Fruit fly (Drosophila melanogaster) whole organism: ENCODE results near the gene CG42359.

Experiments used
- CG8478 ChIP-seq: fragments of >200 bp; optimal IDR thresholded peaks from 2 replicates; lab custom pipeline; 2018; ENCODE audit warnings: inconsistent platforms
- Dll ChIP-seq: fragments of >200 bp; optimal IDR thresholded peaks from 2 replicates; lab custom pipeline; 2017
- EcR ChIP-seq, 2 experiments: fragments of >200 bp; optimal IDR thresholded peaks; 2 replicates each; lab custom pipeline; 2017; ENCODE audit warnings: missing biosample characterization in 2 of 2, missing genetic modification characterization in 2 of 2, missing genetic modification reagents in 2 of 2
- pan ChIP-seq: fragments of >200 bp; optimal IDR thresholded peaks from 2 replicates; lab custom pipeline; 2017
- psq ChIP-seq: fragments of >200 bp; optimal IDR thresholded peaks from 2 replicates; lab custom pipeline; 2017
- usp ChIP-seq: fragments of >200 bp; optimal IDR thresholded peaks from 2 replicates; lab custom pipeline; 2017; ENCODE audit warnings: missing biosample characterization, missing genetic modification characterization, mixed read lengths

CG42359 gene

DNA sequence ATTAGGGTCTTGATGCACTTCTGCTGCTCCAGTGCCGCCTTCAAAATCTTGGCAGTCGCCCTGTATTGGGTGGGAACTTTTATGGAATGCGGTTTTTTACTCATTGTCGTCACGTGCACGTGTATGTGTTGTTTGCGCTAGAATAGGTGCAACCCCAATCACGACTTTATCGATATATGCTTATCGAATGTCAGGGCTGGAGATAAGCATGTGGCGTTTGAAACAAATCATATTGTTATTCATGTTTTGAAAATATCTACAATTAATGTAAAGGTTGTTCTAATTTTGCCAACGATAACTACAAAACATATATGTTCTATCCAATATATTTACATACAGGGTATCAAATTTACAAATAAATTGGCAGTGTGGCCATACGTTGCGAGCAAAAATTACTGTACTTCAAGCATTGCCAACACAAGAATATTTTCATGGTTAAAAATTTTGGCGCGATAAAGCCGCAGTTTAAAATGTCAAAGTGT is at the start of gene CG42359, which contains the start of gene Nsun5:
Gene CG42359 (minus strand): TSS at position 166 of the 482 bp plus-strand sequence.
Gene Nsun5 (minus strand): TSS at position 166 of the 482 bp plus-strand sequence.
- TF ChIP-seq pan (lab: Kevin White, UChicago) (peak; percentile 60), EcR (GFP tag; optimal IDR thresholded peaks at IDR 0.05; lab: Kevin White, UChicago) (no peak)

DNA sequence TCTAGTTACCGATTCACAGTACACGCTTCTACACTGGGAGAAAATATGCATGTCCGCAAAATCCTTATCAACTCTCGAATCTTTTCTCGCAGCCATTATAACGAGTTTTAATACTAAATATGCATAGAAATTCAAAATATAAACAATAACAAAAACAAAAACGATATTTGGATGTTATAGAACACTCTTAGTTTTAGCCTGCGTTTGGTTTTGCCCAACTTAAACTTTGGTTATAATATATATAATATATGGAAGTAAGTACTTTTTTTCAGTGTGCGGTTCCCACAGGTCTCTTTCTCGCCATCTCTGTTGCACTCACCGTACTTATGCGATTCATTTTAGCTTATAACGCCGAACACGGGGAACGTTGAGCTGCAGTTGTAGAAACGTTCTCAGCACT is 49.7 kb upstream of the CG42359 start, which contains the start of gene cry:
Gene cry (plus strand): TSS at position 377 of the 400 bp plus-strand sequence.
- TF ChIP-seq EcR (GFP tag; optimal IDR thresholded peaks at IDR 0.05; lab: Kevin White, UChicago) (no peak), CG8478 (no peak), usp (GFP tag; lab: Kevin White, UChicago) (no peak), psq (lab: Kevin White, UChicago) (no peak), pan (lab: Kevin White, UChicago) (no peak), Dll (lab: Kevin White, UChicago) (no peak)

DNA sequence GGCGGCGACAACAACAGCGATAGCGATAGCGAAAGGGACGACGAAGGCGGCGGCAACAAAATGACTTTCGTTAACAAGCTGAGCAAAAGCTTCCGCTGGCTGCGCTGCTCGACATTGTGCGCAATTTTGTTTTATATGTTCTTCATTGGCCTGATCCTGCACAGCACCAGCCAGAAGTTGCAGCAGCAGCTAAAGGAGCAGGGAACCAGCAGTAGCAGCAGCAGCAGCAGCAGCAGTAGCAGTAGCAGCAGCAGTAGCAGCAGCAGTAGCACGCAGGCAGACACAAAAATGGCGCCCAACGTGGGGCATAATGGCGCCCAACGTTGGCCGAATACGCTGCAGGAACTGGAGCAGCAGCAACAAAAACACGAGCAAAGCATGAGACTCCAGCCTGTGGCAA is 27.9 kb upstream of the CG42359 start:
- no peak for TF ChIP-seq psq (lab: Kevin White, UChicago)
- TF ChIP-seq CG8478, result no peak
- TF ChIP-seq pan (lab: Kevin White, UChicago), result no peak
- TF ChIP-seq usp (GFP tag; lab: Kevin White, UChicago), result no peak
- no peak for TF ChIP-seq Dll (lab: Kevin White, UChicago)
- no peak for TF ChIP-seq EcR (GFP tag; optimal IDR thresholded peaks at IDR 0.05; lab: Kevin White, UChicago)

DNA sequence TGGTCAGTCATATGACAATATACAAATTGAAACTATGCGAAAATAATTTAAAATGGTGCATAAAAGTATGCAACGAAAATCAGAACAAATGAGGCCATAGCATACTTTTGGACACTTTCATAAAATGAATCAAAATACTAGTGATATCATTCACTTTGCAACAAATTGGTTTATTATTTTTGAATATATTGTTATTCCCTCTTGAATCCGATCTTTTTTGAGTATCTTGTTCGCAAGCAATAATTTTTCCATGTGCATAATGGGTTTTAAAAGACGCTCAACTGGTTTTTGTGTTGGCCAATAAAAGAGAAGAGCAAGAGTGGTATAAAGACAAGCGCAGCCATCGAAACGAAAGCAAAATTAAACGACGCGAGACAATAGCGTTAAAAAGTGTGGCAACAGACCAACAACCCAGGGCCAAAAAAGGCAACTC is 25.6 kb upstream of the CG42359 start:
- no peak for TF ChIP-seq Dll (lab: Kevin White, UChicago)
- no peak for TF ChIP-seq psq (lab: Kevin White, UChicago)
- no peak for TF ChIP-seq CG8478
- TF ChIP-seq usp (GFP tag; lab: Kevin White, UChicago), result no peak

DNA sequence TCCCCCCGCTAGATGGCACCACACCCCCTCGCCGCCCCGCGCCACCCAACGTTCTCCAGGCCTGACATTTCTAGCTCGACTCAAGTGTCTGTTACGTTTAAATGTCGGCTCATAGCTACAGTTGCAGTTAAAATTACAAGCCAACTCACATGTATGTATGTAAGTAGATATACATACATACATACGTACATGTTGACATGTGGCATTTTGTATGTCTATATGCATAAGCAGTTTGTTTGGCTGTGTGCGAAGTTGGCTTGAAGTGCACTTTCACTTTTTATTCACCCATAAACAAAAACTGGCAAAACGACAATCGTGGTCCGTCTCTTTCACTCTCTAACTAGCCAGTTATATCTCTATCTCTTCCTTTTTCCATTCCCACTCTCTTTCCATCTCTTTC is 20.7 kb upstream of the CG42359 start:
- TF ChIP-seq EcR (GFP tag; optimal IDR thresholded peaks at IDR 0.05; lab: Kevin White, UChicago) (no peak), CG8478 (no peak), pan (lab: Kevin White, UChicago) (no peak), Dll (lab: Kevin White, UChicago) (no peak), usp (GFP tag; lab: Kevin White, UChicago) (no peak), psq (lab: Kevin White, UChicago) (no peak)

DNA sequence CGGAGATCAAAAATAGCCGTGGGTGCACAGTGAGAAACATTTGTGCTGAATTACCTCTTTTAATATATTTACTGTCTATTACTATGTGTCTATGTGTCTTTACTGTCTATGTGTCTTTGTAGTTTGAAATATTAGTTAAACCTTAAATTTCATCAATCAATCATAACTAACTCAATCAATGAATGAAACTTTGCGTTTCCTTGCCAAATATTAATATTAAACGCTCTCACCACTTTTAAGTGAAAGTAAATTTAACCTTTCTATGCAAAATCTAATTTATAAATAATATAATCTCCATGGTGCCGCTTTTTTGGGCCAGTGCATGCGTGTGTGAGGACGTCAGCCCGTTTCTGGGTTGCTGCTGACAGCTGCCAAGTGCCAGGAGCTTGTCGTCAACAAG is 19.1 kb upstream of the CG42359 start:
- no peak for TF ChIP-seq usp (GFP tag; lab: Kevin White, UChicago)
- no peak for TF ChIP-seq pan (lab: Kevin White, UChicago)
- no peak for TF ChIP-seq EcR (GFP tag; optimal IDR thresholded peaks at IDR 0.05; lab: Kevin White, UChicago)
- TF ChIP-seq CG8478, result no peak
- no peak for TF ChIP-seq Dll (lab: Kevin White, UChicago)
- TF ChIP-seq psq (lab: Kevin White, UChicago), result no peak

DNA sequence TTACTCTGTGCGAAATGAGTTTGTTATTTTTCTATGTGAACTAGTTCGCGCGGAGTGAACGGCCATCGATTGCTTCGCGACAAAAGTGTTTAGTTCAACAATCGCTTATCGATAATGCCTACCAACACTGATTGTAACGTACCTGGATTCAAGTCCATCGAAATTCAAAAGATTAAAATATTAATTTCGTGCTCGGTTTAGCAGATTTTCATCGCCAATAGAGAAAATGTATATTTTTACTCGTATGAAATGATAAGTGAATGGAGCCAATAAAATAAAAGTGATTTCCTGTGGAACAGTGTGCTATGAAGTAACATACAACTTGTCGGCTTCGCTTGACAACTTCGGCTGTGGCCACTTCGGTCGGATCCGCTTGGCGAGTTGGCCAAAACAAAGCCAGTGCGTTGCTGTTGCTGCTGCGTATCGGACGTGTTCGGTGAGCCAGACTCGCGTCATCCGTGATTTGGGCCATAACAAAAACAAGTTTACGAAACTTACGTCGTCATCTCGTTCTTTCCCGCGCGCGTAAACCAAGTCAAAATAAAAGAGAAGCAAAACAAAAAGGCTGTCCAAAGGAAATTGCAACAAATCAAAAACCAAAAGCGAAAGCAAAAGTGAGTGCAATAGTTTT is 18.3 kb upstream of the CG42359 start, which contains the start of the genes CG5555 and myd:
Gene CG5555 (minus strand): TSS at position 276 of the 631 bp plus-strand sequence.
Gene myd (plus strand): TSS at position 397 of the 631 bp plus-strand sequence.
- TF ChIP-seq usp (GFP tag; lab: Kevin White, UChicago), result no peak
- TF ChIP-seq Dll (lab: Kevin White, UChicago), result no peak
- no peak for TF ChIP-seq psq (lab: Kevin White, UChicago)
- no peak for TF ChIP-seq EcR (GFP tag; optimal IDR thresholded peaks at IDR 0.05; lab: Kevin White, UChicago)
- TF ChIP-seq CG8478, result no peak
- TF ChIP-seq pan (lab: Kevin White, UChicago), result no peak

DNA sequence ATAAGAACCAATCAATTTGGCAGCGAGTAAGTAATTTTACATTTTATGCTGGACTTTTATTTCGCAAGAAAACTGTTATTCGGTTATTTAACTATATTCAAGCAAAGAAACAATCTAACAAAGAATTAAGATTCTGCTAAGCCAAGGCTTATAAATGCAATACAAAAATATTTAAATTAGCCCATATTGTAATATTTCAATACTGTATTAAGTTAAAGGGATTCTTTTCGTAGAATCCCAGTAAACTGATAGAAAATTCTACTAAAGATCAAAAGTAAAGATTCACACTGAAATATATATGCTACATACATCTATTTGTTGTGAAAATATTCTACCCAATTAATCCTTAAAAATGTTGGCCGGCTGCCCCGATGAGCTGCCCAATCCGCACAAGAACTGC is 14.6 kb upstream of the CG42359 start, which contains the start of gene CG14282:
Gene CG14282 (plus strand): TSS at position 301 of the 400 bp plus-strand sequence.
- TF ChIP-seq Dll (lab: Kevin White, UChicago), result no peak
- TF ChIP-seq pan (lab: Kevin White, UChicago), result no peak
- TF ChIP-seq psq (lab: Kevin White, UChicago), result no peak
- TF ChIP-seq CG8478, result no peak
- no peak for TF ChIP-seq EcR (GFP tag; optimal IDR thresholded peaks at IDR 0.05; lab: Kevin White, UChicago)
- TF ChIP-seq usp (GFP tag; lab: Kevin White, UChicago), result no peak

DNA sequence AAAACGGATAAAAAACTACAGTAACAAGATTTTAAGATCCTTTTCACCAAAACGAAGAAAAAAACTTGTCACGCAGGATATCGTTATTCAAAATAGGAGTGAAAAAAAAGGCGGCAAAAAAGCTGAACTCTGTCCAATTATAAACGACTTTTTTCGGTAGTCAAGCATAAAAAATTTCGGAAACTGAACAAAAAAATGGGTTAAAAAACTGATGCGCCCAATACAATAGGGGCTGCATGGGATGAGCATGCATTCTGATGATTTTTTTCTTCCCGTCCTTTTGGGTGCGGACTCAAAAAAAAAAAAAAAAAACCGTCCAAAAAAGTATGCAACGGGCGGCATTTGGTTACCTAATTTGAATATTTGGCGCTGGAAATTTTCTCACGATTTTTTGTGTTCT is 12.4 kb upstream of the CG42359 start:
- TF ChIP-seq Dll (lab: Kevin White, UChicago) (no peak), pan (lab: Kevin White, UChicago) (no peak), usp (GFP tag; lab: Kevin White, UChicago) (no peak), EcR (GFP tag; optimal IDR thresholded peaks at IDR 0.05; lab: Kevin White, UChicago) (no peak), CG8478 (no peak), psq (lab: Kevin White, UChicago) (no peak)

DNA sequence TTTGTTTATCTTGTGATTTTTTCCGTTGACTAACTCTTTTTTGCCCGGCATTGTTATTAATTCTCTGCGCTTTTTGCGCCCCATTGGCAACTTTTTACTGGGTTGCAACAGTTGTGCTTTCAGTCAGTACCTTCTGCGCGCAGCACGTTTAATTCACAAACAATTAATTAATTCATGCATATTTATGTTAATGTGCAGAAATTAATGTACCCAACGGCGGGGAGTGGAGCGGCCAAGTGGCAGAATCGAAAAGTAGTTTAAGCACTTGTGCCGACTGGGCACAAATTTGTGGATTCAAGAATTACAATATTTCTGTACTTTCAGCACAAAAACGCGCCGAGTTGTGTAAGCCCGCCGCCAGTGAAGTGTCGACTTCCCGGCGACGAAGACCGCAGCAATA is 5.4 kb upstream of the CG42359 start:
- TF ChIP-seq CG8478 (no peak), usp (GFP tag; lab: Kevin White, UChicago) (no peak), EcR (GFP tag; optimal IDR thresholded peaks at IDR 0.05; lab: Kevin White, UChicago) (no peak), pan (lab: Kevin White, UChicago) (no peak)

DNA sequence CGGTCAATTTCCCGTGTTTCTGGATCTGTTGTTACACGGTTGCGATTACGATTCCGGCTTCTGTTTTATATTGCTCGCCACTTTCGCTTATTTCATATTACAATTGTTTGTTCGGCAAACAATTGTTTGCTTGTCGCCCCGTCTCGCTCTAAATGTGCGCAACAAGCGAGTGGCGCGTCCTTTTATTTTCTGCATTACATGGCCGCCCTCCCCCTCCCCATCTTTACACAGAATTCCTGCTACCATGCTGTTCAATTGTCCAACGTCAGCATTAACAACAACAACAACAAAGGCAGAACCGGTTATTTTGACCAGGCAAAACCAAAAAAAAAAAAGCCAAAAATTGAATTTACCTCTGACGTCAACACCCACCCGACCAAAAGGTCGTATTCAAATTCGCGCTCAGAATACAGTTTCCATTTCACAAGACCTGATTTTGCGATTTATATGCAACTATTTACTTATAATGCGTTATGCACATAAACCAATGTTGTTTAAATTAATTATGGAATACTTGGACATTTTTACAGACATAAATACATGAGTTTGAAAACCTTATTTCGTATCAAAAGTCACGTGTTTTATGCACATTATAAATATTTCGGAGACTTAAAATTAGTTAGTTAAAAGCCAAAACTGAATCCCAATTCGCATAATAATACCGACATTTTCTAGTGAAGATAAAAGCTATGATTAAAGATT is 4.1 kb upstream of the CG42359 start:
- TF ChIP-seq psq (lab: Kevin White, UChicago), result no peak
- no peak for TF ChIP-seq Dll (lab: Kevin White, UChicago)
- TF ChIP-seq pan (lab: Kevin White, UChicago), result no peak
- no peak for TF ChIP-seq usp (GFP tag; lab: Kevin White, UChicago)
- no peak for TF ChIP-seq CG8478
- TF ChIP-seq EcR (GFP tag; optimal IDR thresholded peaks at IDR 0.05; lab: Kevin White, UChicago), result no peak
